Fruit fly (Drosophila melanogaster) whole organism, adult: Measurements from ENCODE around the gene HipHop.

Experiments used
- CG11617 ChIP-seq: fragments of 200-800 bp; sonication (Bioruptor generic); optimal IDR thresholded peaks from 2 replicates; lab custom pipeline; 2017; ENCODE audit warnings: mild to moderate bottlenecking, missing biosample characterization, missing genetic modification reagents, missing genetic modification characterization
- CG12768 ChIP-seq: fragments of 200-800 bp; sonication (Bioruptor generic); optimal IDR thresholded peaks from 2 replicates; lab custom pipeline; 2017; ENCODE audit warnings: missing biosample characterization, missing genetic modification characterization, mild to moderate bottlenecking, moderate library complexity, missing genetic modification reagents
- CG14711 ChIP-seq: fragments of 200-800 bp; sonication (Bioruptor generic); optimal IDR thresholded peaks from 2 replicates; lab custom pipeline; 2018; ENCODE audit warnings: missing biosample characterization, mild to moderate bottlenecking, missing genetic modification characterization, moderate library complexity
- CG1620 ChIP-seq: fragments of 200-800 bp; sonication (Bioruptor generic); optimal IDR thresholded peaks from 2 replicates; lab custom pipeline; 2016; ENCODE audit warnings: missing biosample characterization, missing genetic modification characterization
- CG33017 ChIP-seq: fragments of 200-800 bp; sonication (Bioruptor generic); optimal IDR thresholded peaks from 2 replicates; lab custom pipeline; 2018; ENCODE audit warnings: missing biosample characterization, mild to moderate bottlenecking, missing genetic modification characterization, moderate library complexity
- CG5204 ChIP-seq: fragments of 200-800 bp; sonication (Bioruptor generic); optimal IDR thresholded peaks from 2 replicates; lab custom pipeline; 2016; ENCODE audit warnings: missing biosample characterization, missing genetic modification characterization
- CG7045 ChIP-seq: fragments of 200-800 bp; sonication (Bioruptor generic); optimal IDR thresholded peaks from 2 replicates; lab custom pipeline; 2017; ENCODE audit warnings: missing biosample characterization, mild to moderate bottlenecking, missing genetic modification characterization
- CG7101 ChIP-seq: fragments of 200-800 bp; sonication (Bioruptor generic); optimal IDR thresholded peaks from 2 replicates; lab custom pipeline; 2018; ENCODE audit warnings: missing biosample characterization, mild to moderate bottlenecking, missing genetic modification characterization, moderate library complexity
- Clk ChIP-seq: fragments of 200-800 bp; sonication (Bioruptor generic); optimal IDR thresholded peaks from 2 replicates; lab custom pipeline; 2017; ENCODE audit warnings: missing biosample characterization, missing genetic modification characterization
- Crg-1 ChIP-seq: fragments of 200-800 bp; sonication (Bioruptor generic); optimal IDR thresholded peaks from 2 replicates; lab custom pipeline; 2016; ENCODE audit warnings: missing biosample characterization, missing genetic modification characterization
- Hr96 ChIP-seq: fragments of 200-800 bp; sonication (Bioruptor generic); optimal IDR thresholded peaks from 2 replicates; lab custom pipeline; 2016; ENCODE audit warnings: missing biosample characterization, missing genetic modification characterization
- Mnt ChIP-seq: fragments of 200-800 bp; sonication (Bioruptor generic); optimal IDR thresholded peaks from 2 replicates; lab custom pipeline; 2016; ENCODE audit warnings: missing biosample characterization, mild to moderate bottlenecking, missing genetic modification characterization
- bab1 ChIP-seq: fragments of 200-800 bp; sonication (Bioruptor generic); optimal IDR thresholded peaks from 3 replicates; lab custom pipeline; 2019; ENCODE audit warnings: missing biosample characterization, mild to moderate bottlenecking, missing genetic modification characterization, moderate library complexity
- cic ChIP-seq: fragments of 200-800 bp; sonication (Bioruptor generic); optimal IDR thresholded peaks from 2 replicates; lab custom pipeline; 2017; ENCODE audit warnings: missing biosample characterization, mild to moderate bottlenecking, missing genetic modification characterization, moderate library complexity
- cnc ChIP-seq, 2 experiments: fragments of >200 bp; optimal IDR thresholded peaks; 2 replicates each; lab custom pipeline; 2017
- kay ChIP-seq: fragments of 200-800 bp; sonication (Bioruptor generic); peaks from one replicate; lab custom pipeline; 2016; ENCODE audit warnings: missing biosample characterization, missing genetic modification characterization, borderline replicate concordance
- ovo ChIP-seq: fragments of 200-800 bp; sonication (Bioruptor generic); optimal IDR thresholded peaks from 2 replicates; lab custom pipeline; 2016; ENCODE audit warnings: missing biosample characterization, missing genetic modification characterization
- pad ChIP-seq: fragments of 200-800 bp; sonication (Bioruptor generic); optimal IDR thresholded peaks from 3 replicates; lab custom pipeline; 2017; ENCODE audit warnings: missing biosample characterization, missing genetic modification characterization, mild to moderate bottlenecking, moderate library complexity, missing genetic modification reagents
- tj ChIP-seq: fragments of 200-800 bp; sonication (Bioruptor generic); optimal IDR thresholded peaks from 3 replicates; lab custom pipeline; 2017; ENCODE audit warnings: missing biosample characterization, mild to moderate bottlenecking, missing genetic modification characterization, moderate library complexity
- toe ChIP-seq: fragments of 200-800 bp; sonication (Bioruptor generic); optimal IDR thresholded peaks from 2 replicates; lab custom pipeline; 2016; ENCODE audit warnings: missing biosample characterization, missing genetic modification characterization

HipHop gene

DNA sequence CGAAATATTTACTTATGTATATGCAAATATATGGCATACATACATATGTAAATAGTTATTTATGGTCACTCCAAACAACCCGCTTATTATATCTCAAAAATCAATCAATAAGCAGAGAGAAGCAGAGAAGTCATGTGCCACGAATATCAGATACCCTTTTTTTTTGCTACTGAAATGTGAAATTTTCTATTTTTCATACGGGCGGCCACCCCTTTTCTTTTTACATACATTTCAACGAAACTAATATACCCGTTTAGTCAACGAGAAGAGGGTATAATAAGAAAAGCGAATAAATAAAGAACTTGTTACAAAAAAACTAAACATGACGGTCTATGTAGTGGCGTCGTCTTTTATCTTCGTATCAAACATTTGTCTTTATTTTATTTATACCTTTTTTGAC is 36.4 kb upstream of the HipHop start:
- TF ChIP-seq CG7101 (tag; lab: Kevin White, UChicago) (no peak), ovo (GFP tag; lab: Kevin White, UChicago) (no peak), tj (GFP tag; lab: Kevin White, UChicago) (no peak), bab1 (GFP tag; lab: Kevin White, UChicago) (no peak), Clk (GFP tag; lab: Kevin White, UChicago) (no peak), cnc (optimal IDR thresholded peaks at IDR 0.05; lab: Kevin White, UChicago) (no peak), CG5204 (no peak), CG33017 (tag; lab: Kevin White, UChicago) (no peak), CG12768 (no peak), toe (GFP tag; lab: Kevin White, UChicago) (no peak), CG1620 (GFP tag; lab: Kevin White, UChicago) (no peak), CG14711 (no peak), Crg-1 (GFP tag; lab: Kevin White, UChicago) (no peak), Hr96 (GFP tag; lab: Kevin White, UChicago) (no peak), CG11617 (GFP tag; lab: Kevin White, UChicago) (no peak), cic (GFP tag; lab: Kevin White, UChicago) (no peak), kay (GFP tag; lab: Kevin White, UChicago) (no peak)

- TF ChIP-seq CG5204: no peak
- TF ChIP-seq CG33017 (tag; lab: Kevin White, UChicago): no peak
- TF ChIP-seq Crg-1 (GFP tag; lab: Kevin White, UChicago): no peak
- TF ChIP-seq tj (GFP tag; lab: Kevin White, UChicago): no peak
- no peak for TF ChIP-seq pad (GFP tag; lab: Kevin White, UChicago)
- TF ChIP-seq CG7045 (GFP tag; lab: Kevin White, UChicago): no peak
- TF ChIP-seq kay (GFP tag; lab: Kevin White, UChicago): no peak
- TF ChIP-seq Hr96 (GFP tag; lab: Kevin White, UChicago): no peak
- no peak for TF ChIP-seq cnc (optimal IDR thresholded peaks at IDR 0.05; lab: Kevin White, UChicago)
- TF ChIP-seq CG12768: no peak
- TF ChIP-seq ovo (GFP tag; lab: Kevin White, UChicago): no peak
- no peak for TF ChIP-seq cic (GFP tag; lab: Kevin White, UChicago)
- TF ChIP-seq Mnt: no peak
- no peak for TF ChIP-seq CG11617 (GFP tag; lab: Kevin White, UChicago)
- TF ChIP-seq CG14711: no peak
- TF ChIP-seq bab1 (GFP tag; lab: Kevin White, UChicago): no peak
- TF ChIP-seq toe (GFP tag; lab: Kevin White, UChicago): no peak
- no peak for TF ChIP-seq Clk (GFP tag; lab: Kevin White, UChicago)
- TF ChIP-seq CG7101 (tag; lab: Kevin White, UChicago): no peak
Measured at dm6 chr3L:18786066-18786426, 34.9 kb upstream of the HipHop start.

dm6 chr3L:18786427-18787104 is 34.4 kb upstream of the HipHop start:
- no peak for TF ChIP-seq CG7101 (tag; lab: Kevin White, UChicago)
- TF ChIP-seq pad (GFP tag; lab: Kevin White, UChicago): no peak
- TF ChIP-seq Hr96 (GFP tag; lab: Kevin White, UChicago): no peak
- TF ChIP-seq CG1620 (GFP tag; lab: Kevin White, UChicago): no peak
- TF ChIP-seq Crg-1 (GFP tag; lab: Kevin White, UChicago): no peak
- no peak for TF ChIP-seq CG11617 (GFP tag; lab: Kevin White, UChicago)
- TF ChIP-seq CG12768: no peak
- TF ChIP-seq ovo (GFP tag; lab: Kevin White, UChicago): no peak
- no peak for TF ChIP-seq cnc (optimal IDR thresholded peaks at IDR 0.05; lab: Kevin White, UChicago)
- TF ChIP-seq kay (GFP tag; lab: Kevin White, UChicago): no peak
- TF ChIP-seq Mnt: no peak
- TF ChIP-seq cic (GFP tag; lab: Kevin White, UChicago): no peak
- no peak for TF ChIP-seq tj (GFP tag; lab: Kevin White, UChicago)
- TF ChIP-seq CG33017 (tag; lab: Kevin White, UChicago): no peak
- no peak for TF ChIP-seq CG7045 (GFP tag; lab: Kevin White, UChicago)
- no peak for TF ChIP-seq CG5204
- no peak for TF ChIP-seq Clk (GFP tag; lab: Kevin White, UChicago)
- TF ChIP-seq bab1 (GFP tag; lab: Kevin White, UChicago): no peak
- no peak for TF ChIP-seq CG14711

DNA sequence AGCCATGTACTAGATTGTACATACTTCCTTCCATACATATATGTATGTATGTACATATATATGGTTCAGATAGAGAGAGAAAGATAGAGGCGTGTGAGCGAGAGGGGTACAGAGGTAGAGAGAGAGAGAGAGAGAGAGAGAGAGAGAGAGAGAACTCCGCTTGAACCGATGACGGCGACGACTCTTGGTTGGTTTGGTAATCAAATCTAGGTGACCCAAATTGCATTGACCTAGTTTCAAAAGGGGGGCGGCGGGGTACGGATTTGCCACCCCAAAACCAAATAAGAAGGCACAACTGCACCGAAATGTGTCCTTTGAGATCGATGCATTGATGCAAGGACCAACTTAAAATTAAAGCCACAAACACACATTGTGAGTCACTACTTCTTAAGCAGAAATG is 33.1 kb upstream of the HipHop start:
- TF ChIP-seq toe (GFP tag; lab: Kevin White, UChicago) (no peak), cnc (optimal IDR thresholded peaks at IDR 0.05; lab: Kevin White, UChicago) (no peak), ovo (GFP tag; lab: Kevin White, UChicago) (no peak), CG7101 (tag; lab: Kevin White, UChicago) (no peak), Crg-1 (GFP tag; lab: Kevin White, UChicago) (no peak), Clk (GFP tag; lab: Kevin White, UChicago) (no peak)

dm6 chr3L:18789203-18790018 is 31.6 kb upstream of the HipHop start:
- TF ChIP-seq CG11617 (GFP tag; lab: Kevin White, UChicago): no peak
- peak; percentile 83 for TF ChIP-seq kay (GFP tag; lab: Kevin White, UChicago)
- TF ChIP-seq Clk (GFP tag; lab: Kevin White, UChicago): peak; percentile 12
- TF ChIP-seq CG7045 (GFP tag; lab: Kevin White, UChicago): peak; percentile 45
- no peak for TF ChIP-seq CG1620 (GFP tag; lab: Kevin White, UChicago)
- peak; percentile 28 for TF ChIP-seq Mnt
- TF ChIP-seq cic (GFP tag; lab: Kevin White, UChicago): peak; percentile 15
- TF ChIP-seq tj (GFP tag; lab: Kevin White, UChicago): peak; percentile 58
- no peak for TF ChIP-seq bab1 (GFP tag; lab: Kevin White, UChicago)
- TF ChIP-seq CG7101 (tag; lab: Kevin White, UChicago): peak; percentile 17
